Worm (Caenorhabditis elegans) whole organism, young adult: ENCODE measurements around the gene H14E04.3.

Experiments
- B0336.3 ChIP-seq: fragments of 200-800 bp; sonication (Bioruptor generic); IDR thresholded peaks from 2 replicates; pipeline ENCODE4 v1.3.6; 2022; ENCODE audit warnings: missing genetic modification characterization, missing compliant biosample characterization
- C06A6.2 ChIP-seq: fragments of 200-800 bp; sonication (Bioruptor generic); conservative IDR thresholded peaks from 2 replicates; pipeline ENCODE4 v1.3.6; 2022; ENCODE audit warnings: missing genetic modification characterization, missing compliant biosample characterization
- F22D6.2 ChIP-seq: sonication (generic microtip); optimal IDR thresholded peaks from 2 replicates; lab custom pipeline; 2016; ENCODE audit warnings: mild to moderate bottlenecking, missing genetic modification characterization, missing compliant biosample characterization
- F33H1.4 ChIP-seq: fragments of 200-800 bp; sonication (Bioruptor generic); IDR thresholded peaks from 2 replicates; pipeline ENCODE4 v1.3.6; 2022; ENCODE audit warnings: missing genetic modification reagents, missing genetic modification characterization, missing compliant biosample characterization
- F39B2.1 ChIP-seq: fragments of 200-800 bp; sonication (Bioruptor generic); IDR thresholded peaks from 2 replicates; pipeline ENCODE4 v1.3.6; 2022; ENCODE audit warnings: missing genetic modification reagents, missing genetic modification characterization, missing compliant biosample characterization
- F57A8.1 ChIP-seq: fragments of 200-800 bp; sonication (Bioruptor generic); optimal IDR thresholded peaks from 2 replicates; lab custom pipeline; 2018; ENCODE audit warnings: mild to moderate bottlenecking, missing genetic modification characterization, moderate library complexity, missing compliant biosample characterization
- T07F8.4 ChIP-seq: sonication (generic microtip); optimal IDR thresholded peaks from 2 replicates; lab custom pipeline; 2016; ENCODE audit warnings: mild to moderate bottlenecking, missing genetic modification characterization, moderate library complexity, missing compliant biosample characterization
- T26A5.8 ChIP-seq: sonication (generic microtip); optimal IDR thresholded peaks from 2 replicates; lab custom pipeline; 2016; ENCODE audit warnings: missing genetic modification characterization, missing compliant biosample characterization
- Y53G8AR.9 ChIP-seq: fragments of 200-800 bp; sonication (Bioruptor generic); conservative IDR thresholded peaks from 2 replicates; pipeline ENCODE4 v1.3.6; 2022; ENCODE audit warnings: missing genetic modification reagents, missing genetic modification characterization, missing compliant biosample characterization
- Y56A3A.18 ChIP-seq: fragments of 200-800 bp; sonication (Bioruptor generic); IDR thresholded peaks from 2 replicates; pipeline ENCODE4 v1.3.6; 2022; ENCODE audit warnings: missing genetic modification reagents, missing genetic modification characterization, missing compliant biosample characterization
- atf-7 ChIP-seq: sonication (generic microtip); optimal IDR thresholded peaks from 2 replicates; lab custom pipeline; 2017; ENCODE audit warnings: mild to moderate bottlenecking, missing genetic modification characterization, missing compliant biosample characterization
- attf-3 ChIP-seq: fragments of 200-800 bp; sonication (Bioruptor generic); conservative IDR thresholded peaks from 2 replicates; pipeline ENCODE4 v1.3.6; 2022; ENCODE audit warnings: missing genetic modification reagents, missing genetic modification characterization, missing compliant biosample characterization
- bed-2 ChIP-seq: fragments of 200-800 bp; sonication (Bioruptor generic); IDR thresholded peaks from 2 replicates; pipeline ENCODE4 v1.3.6; 2022; ENCODE audit warnings: missing genetic modification reagents, missing genetic modification characterization, missing compliant biosample characterization
- ceh-27 ChIP-seq: fragments of 200-800 bp; sonication (Bioruptor generic); optimal IDR thresholded peaks from 2 replicates; lab custom pipeline; 2018; ENCODE audit warnings: mild to moderate bottlenecking, missing genetic modification characterization, moderate library complexity, missing compliant biosample characterization
- chd-7 ChIP-seq: sonication (generic microtip); optimal IDR thresholded peaks from 2 replicates; lab custom pipeline; 2016; ENCODE audit warnings: mild to moderate bottlenecking, missing genetic modification characterization, moderate library complexity, missing compliant biosample characterization
- die-1 ChIP-seq: sonication (generic microtip); optimal IDR thresholded peaks from 2 replicates; lab custom pipeline; 2016; ENCODE audit warnings: missing genotype, mild to moderate bottlenecking, missing genetic modification characterization, missing compliant biosample characterization
- dpff-1 ChIP-seq: sonication (generic microtip); optimal IDR thresholded peaks from 2 replicates; lab custom pipeline; 2017; ENCODE audit warnings: mild to moderate bottlenecking, missing genetic modification characterization, missing compliant biosample characterization
- dpl-1 ChIP-seq: fragments of 150-350 bp; optimal IDR thresholded peaks from 2 replicates; lab custom pipeline; 2014; ENCODE audit warnings: missing biosample characterization, missing genetic modification reagents, missing genetic modification characterization
- efl-1 ChIP-seq: fragments of 150-350 bp; optimal IDR thresholded peaks from 2 replicates; lab custom pipeline; 2014; ENCODE audit warnings: missing biosample characterization, missing genetic modification reagents, missing genetic modification characterization
- hmg-1.2 ChIP-seq: fragments of 200-800 bp; sonication (Bioruptor generic); IDR thresholded peaks from 2 replicates; pipeline ENCODE4 v1.3.6; 2022; ENCODE audit warnings: missing genetic modification reagents, missing genetic modification characterization, missing compliant biosample characterization
- hmg-20 ChIP-seq: fragments of 200-800 bp; sonication (Bioruptor generic); IDR thresholded peaks from 2 replicates; pipeline ENCODE4 v1.3.6; 2022; ENCODE audit warnings: missing genetic modification reagents, missing genetic modification characterization, missing compliant biosample characterization
- hrde-1 ChIP-seq: sonication (generic microtip); optimal IDR thresholded peaks from 2 replicates; lab custom pipeline; 2016; ENCODE audit warnings: missing genetic modification characterization, mild to moderate bottlenecking, missing compliant biosample characterization, moderate library complexity, missing genotype, missing genetic modification reagents, borderline replicate concordance
- hsf-1 ChIP-seq: fragments of 200-800 bp; sonication (Bioruptor generic); IDR thresholded peaks from 2 replicates; pipeline ENCODE4 v1.3.6; 2022; ENCODE audit warnings: missing genetic modification reagents, missing genetic modification characterization, missing compliant biosample characterization
- lin-35 ChIP-seq, 3 experiments: fragments of 150-350 bp in 2 of 3; sonication (generic microtip) in 1 of 3; optimal IDR thresholded peaks; 2 replicates each; lab custom pipeline; 2014 to 2018; ENCODE audit warnings: missing biosample characterization in 3 of 3, missing genetic modification characterization in 3 of 3, missing genetic modification reagents in 3 of 3
- lin-54 ChIP-seq: fragments of 200-800 bp; sonication (Bioruptor generic); optimal IDR thresholded peaks from 2 replicates; lab custom pipeline; 2018; ENCODE audit warnings: mild to moderate bottlenecking, missing genetic modification characterization, missing compliant biosample characterization
- lsl-1 ChIP-seq: fragments of 200-800 bp; sonication (Bioruptor generic); optimal IDR thresholded peaks from 2 replicates; lab custom pipeline; 2018; ENCODE audit warnings: mild to moderate bottlenecking, missing genetic modification characterization, moderate library complexity, missing compliant biosample characterization
- madf-10 ChIP-seq: sonication (generic microtip); optimal IDR thresholded peaks from 2 replicates; lab custom pipeline; 2016; ENCODE audit warnings: mild to moderate bottlenecking, missing genetic modification characterization, missing compliant biosample characterization
- madf-6 ChIP-seq: fragments of 200-800 bp; sonication (Bioruptor generic); IDR thresholded peaks from 2 replicates; pipeline ENCODE4 v1.3.6; 2022; ENCODE audit warnings: missing genetic modification reagents, missing genetic modification characterization, missing compliant biosample characterization
- mcd-1 ChIP-seq: fragments of 200-800 bp; sonication (Bioruptor generic); IDR thresholded peaks from 2 replicates; pipeline ENCODE4 v1.3.6; 2022; ENCODE audit warnings: missing genetic modification reagents, missing genetic modification characterization, missing compliant biosample characterization
- mes-4 ChIP-seq: sonication (generic microtip); optimal IDR thresholded peaks from 2 replicates; lab custom pipeline; 2016; ENCODE audit warnings: missing genotype, missing genetic modification characterization, missing compliant biosample characterization
- mxl-1 ChIP-seq: sonication (generic microtip); optimal IDR thresholded peaks from 2 replicates; lab custom pipeline; 2016; ENCODE audit warnings: missing genetic modification characterization, missing compliant biosample characterization
- nfyb-1 ChIP-seq: fragments of 200-800 bp; sonication (Bioruptor generic); IDR thresholded peaks from 2 replicates; pipeline ENCODE4 v1.3.6; 2022; ENCODE audit warnings: missing genetic modification reagents, missing genetic modification characterization, missing compliant biosample characterization
- nhr-120 ChIP-seq: fragments of 200-800 bp; sonication (Bioruptor generic); IDR thresholded peaks from 2 replicates; pipeline ENCODE4 v1.3.6; 2022; ENCODE audit warnings: missing genetic modification characterization, missing compliant biosample characterization
- nhr-27 ChIP-seq: fragments of 200-800 bp; sonication (Bioruptor generic); optimal IDR thresholded peaks from 2 replicates; lab custom pipeline; 2018; ENCODE audit warnings: mild to moderate bottlenecking, missing genetic modification characterization, moderate library complexity, missing compliant biosample characterization
- pbrm-1 ChIP-seq: fragments of 200-800 bp; sonication (Bioruptor generic); IDR thresholded peaks from 2 replicates; pipeline ENCODE4 v1.3.6; 2022; ENCODE audit warnings: missing genetic modification reagents, missing genetic modification characterization, missing compliant biosample characterization
- pha-4 ChIP-seq: fragments of 150-350 bp; sonication (generic microtip); optimal IDR thresholded peaks from 2 replicates; lab custom pipeline; 2014; ENCODE audit warnings: missing biosample characterization, missing genetic modification reagents, missing genetic modification characterization
- snpc-1.3 ChIP-seq: sonication (generic microtip); optimal IDR thresholded peaks from 2 replicates; lab custom pipeline; 2017; ENCODE audit warnings: missing genetic modification characterization, mild to moderate bottlenecking, missing compliant biosample characterization, antibody characterized with exemption, moderate library complexity, missing genotype, missing genetic modification reagents; ENCODE audit not compliant: insufficient read depth
- snpc-4 ChIP-seq, 5 experiments: fragments of 150-350 bp in 1 of 5; sonication (generic microtip) in 4 of 5; optimal IDR thresholded peaks; 2 replicates each; lab custom pipeline; 2014 to 2018; ENCODE audit warnings: missing genetic modification characterization in 5 of 5, missing biosample characterization in 3 of 5, antibody characterized with exemption in 2 of 5, mild to moderate bottlenecking in 2 of 5, missing compliant biosample characterization in 2 of 5, missing genotype in 2 of 5, moderate library complexity in 2 of 5, missing genetic modification reagents in 1 of 5
- somi-1 ChIP-seq: fragments of 200-800 bp; sonication (Bioruptor generic); optimal IDR thresholded peaks from 2 replicates; lab custom pipeline; 2018; ENCODE audit warnings: mild to moderate bottlenecking, missing genetic modification characterization, missing compliant biosample characterization
- tlf-1 ChIP-seq: fragments of 200-800 bp; sonication (Bioruptor generic); optimal IDR thresholded peaks from 2 replicates; lab custom pipeline; 2018; ENCODE audit warnings: mild to moderate bottlenecking, missing genetic modification characterization, missing compliant biosample characterization
- unc-130 ChIP-seq: sonication (generic microtip); optimal IDR thresholded peaks from 2 replicates; lab custom pipeline; 2016; ENCODE audit warnings: missing genetic modification reagents, missing genetic modification characterization, missing compliant biosample characterization

The H14E04.3 gene

DNA sequence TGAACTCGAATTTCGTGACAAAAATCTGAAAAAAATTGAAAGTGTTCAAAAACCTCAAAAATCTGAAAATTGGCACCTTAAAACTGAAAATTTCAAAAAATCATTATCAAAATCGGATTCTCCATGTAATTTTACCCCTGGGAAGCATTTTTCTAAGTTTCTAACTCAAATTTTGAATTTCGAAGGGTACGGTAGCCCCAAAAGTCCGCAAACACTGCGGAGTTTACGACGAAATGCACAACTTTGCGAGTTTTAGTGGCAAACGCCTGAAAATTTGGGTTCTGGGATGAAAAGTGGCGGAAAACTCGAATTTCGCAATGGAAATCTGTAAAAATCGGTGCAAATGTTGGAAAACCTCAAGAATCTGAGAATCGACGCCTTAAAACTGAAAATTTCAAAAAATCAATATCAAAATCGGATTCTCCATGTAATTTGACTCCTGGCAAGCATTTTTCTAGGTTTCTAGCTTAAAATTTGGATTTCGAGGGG is 7.3 kb upstream of the H14E04.3 start:
- peak; percentile 26 for TF ChIP-seq lsl-1 (GFP tag; lab: Kevin White, UChicago)
- TF ChIP-seq mxl-1: no peak

DNA sequence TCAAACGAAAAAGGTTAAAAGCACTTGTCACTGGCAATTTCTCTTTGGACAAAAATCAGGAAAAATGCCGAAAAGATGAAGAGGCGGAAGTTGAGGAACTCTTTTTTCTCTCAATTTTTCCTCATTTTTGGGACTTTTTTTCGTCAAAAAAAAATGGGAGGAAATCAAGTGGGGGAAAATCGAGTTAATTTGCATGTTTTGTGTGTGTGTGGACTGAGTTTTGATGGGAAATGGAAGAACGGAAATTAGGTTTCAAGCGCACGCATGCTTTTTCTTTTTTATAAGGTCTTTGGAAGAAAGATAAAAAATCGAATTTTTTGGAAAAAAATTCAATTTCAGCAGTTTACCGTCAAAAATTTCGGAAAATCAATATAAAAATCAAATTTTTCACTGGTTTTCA is 5.3 kb upstream of the H14E04.3 start:
- TF ChIP-seq F57A8.1 (GFP tag; lab: Kevin White, UChicago) (no peak), nhr-120 (GFP tag; lab: Robert Waterston, UW) (no peak), hmg-20 (GFP tag; lab: Robert Waterston, UW) (no peak), hsf-1 (no peak), dpff-1 (tag; lab: Kevin White, UChicago) (no peak), B0336.3 (no peak), T07F8.4 (tag; lab: Kevin White, UChicago) (no peak), hrde-1 (tag; lab: Kevin White, UChicago) (no peak), ceh-27 (GFP tag; lab: Kevin White, UChicago) (no peak), somi-1 (GFP tag; lab: Kevin White, UChicago) (no peak), bed-2 (no peak), Y53G8AR.9 (no peak), madf-6 (GFP tag; lab: Robert Waterston, UW) (no peak), F22D6.2 (tag; lab: Kevin White, UChicago) (no peak), madf-10 (tag; lab: Kevin White, UChicago) (no peak)
- TF ChIP-seq, all 124 proteins: peak for 0

DNA sequence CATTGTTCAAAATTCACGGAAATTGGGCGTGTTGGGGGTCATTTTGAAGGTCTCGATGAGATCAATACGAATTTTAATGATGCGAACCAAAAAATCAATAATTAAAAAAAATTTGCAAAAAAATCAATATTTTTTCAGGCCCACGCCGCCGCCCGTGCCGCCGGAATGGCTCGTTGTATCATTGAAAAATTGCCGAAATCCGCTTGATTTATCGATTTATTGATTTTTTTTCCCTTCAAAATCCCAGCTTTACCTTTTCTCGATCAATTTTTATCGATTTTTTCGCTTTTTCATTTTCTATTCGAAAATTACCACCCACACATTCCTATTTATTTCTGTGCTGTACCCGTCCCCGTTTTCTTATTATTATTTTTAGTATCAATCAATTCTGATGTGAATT is 2.0 kb downstream of the H14E04.3 start:
- no peak for TF ChIP-seq snpc-1.3 (tag; lab: Kevin White, UChicago)
- no peak for TF ChIP-seq nhr-27
- TF ChIP-seq die-1: no peak
- TF ChIP-seq, all 124 proteins: peak for 0

DNA sequence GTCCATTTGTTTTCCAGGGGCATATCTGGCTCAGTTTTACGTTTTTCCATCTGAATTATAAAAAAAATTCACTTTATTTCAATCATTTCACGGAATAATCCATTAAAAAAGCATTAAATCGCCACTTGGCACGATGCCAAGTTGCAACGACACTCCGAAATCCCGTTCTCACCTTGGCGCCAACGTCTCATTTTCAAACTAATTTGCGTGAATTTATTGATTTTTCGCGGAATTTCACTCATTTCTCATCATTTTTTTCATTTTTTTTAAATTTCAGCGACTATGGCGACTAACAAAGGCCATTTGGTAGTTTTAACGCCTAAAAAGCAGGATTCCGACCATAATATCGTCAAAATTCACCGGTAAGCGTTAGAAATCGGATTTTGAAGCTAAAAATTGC is 10.5 kb downstream of the H14E04.3 start, which contains the start of gene H14E04.2:
Gene H14E04.2 (plus strand): TSS at position 276 of the 400 bp plus-strand sequence.
- peak; percentile 97 for TF ChIP-seq attf-3 (GFP tag; lab: Robert Waterston, UW)
- TF ChIP-seq Y56A3A.18 (GFP tag; lab: Robert Waterston, UW): no peak
- no peak for TF ChIP-seq mes-4 (tag; lab: Kevin White, UChicago)
- TF ChIP-seq T26A5.8 (tag; lab: Kevin White, UChicago): no peak
- TF ChIP-seq atf-7: no peak
- TF ChIP-seq tlf-1: peak; percentile 3
- 0 out of 2 replicates have a peak, but pooled peaks have one; percentile 14 for TF ChIP-seq C06A6.2 (GFP tag; lab: Robert Waterston, UW)
- TF ChIP-seq pbrm-1 (GFP tag; lab: Robert Waterston, UW): 0 out of 2 replicates have a peak, but pooled peaks have one; percentile 18
- TF ChIP-seq lsl-1 (GFP tag; lab: Kevin White, UChicago): peak; percentile 59
- peak; percentile 51; the same call in 1 of the 2 replicates for TF ChIP-seq nfyb-1 (GFP tag; lab: Robert Waterston, UW)
- peak; percentile 10 for TF ChIP-seq ceh-27 (GFP tag; lab: Kevin White, UChicago)
- TF ChIP-seq unc-130 (GFP tag; lab: Kevin White, UChicago): no peak
- no peak for TF ChIP-seq snpc-4 (GFP tag; optimal IDR thresholded peaks at IDR 0.05; lab: Kevin White, UChicago)
- peak in 1 of 4 experiments; percentile 53 for TF ChIP-seq snpc-4 (tag; optimal IDR thresholded peaks at IDR 0.05; lab: Kevin White, UChicago)
- TF ChIP-seq madf-6 (GFP tag; lab: Robert Waterston, UW): peak; percentile 74; the same call in 1 of the 2 replicates
- TF ChIP-seq hmg-1.2 (GFP tag; lab: Robert Waterston, UW): peak; percentile 18; the same call in 1 of the 2 replicates
- peak; percentile 76 for TF ChIP-seq mcd-1 (GFP tag; lab: Robert Waterston, UW)
- TF ChIP-seq lin-54: peak; percentile 90
- TF ChIP-seq efl-1: peak; percentile 92
- no peak for TF ChIP-seq nhr-120 (GFP tag; lab: Robert Waterston, UW)
- no peak for TF ChIP-seq chd-7 (tag; lab: Kevin White, UChicago)
- peak; percentile 78 for TF ChIP-seq dpl-1
- TF ChIP-seq F33H1.4: peak; percentile 62
- TF ChIP-seq F39B2.1 (GFP tag; lab: Robert Waterston, UW): no peak
- peak in 2 of 3 experiments; percentile 49 to 92 for TF ChIP-seq lin-35 (GFP tag; optimal IDR thresholded peaks at IDR 0.05; lab: Kevin White, UChicago)
- no peak for TF ChIP-seq pha-4 (tag; lab: Kevin White, UChicago)
